Worm (Caenorhabditis elegans) whole organism, early embryonic: Measurements from ENCODE around the gene ins-8.

Source experiments
- ama-1 ChIP-seq: fragments of 150-350 bp; optimal IDR thresholded peaks from 2 replicates; lab custom pipeline; 2014
- ceh-36 ChIP-seq: sonication (generic microtip); optimal IDR thresholded peaks from 2 replicates; lab custom pipeline; 2016; ENCODE audit warnings: missing genetic modification characterization, inconsistent platforms, missing compliant biosample characterization
- flt-1 ChIP-seq: fragments of 200-800 bp; sonication (Bioruptor generic); IDR thresholded peaks from 2 replicates; pipeline ENCODE4 v1.3.6; 2022; ENCODE audit warnings: missing genetic modification characterization, missing compliant biosample characterization
- tra-4 ChIP-seq: sonication (generic microtip); optimal IDR thresholded peaks from 2 replicates; lab custom pipeline; 2017; ENCODE audit warnings: missing genetic modification characterization, missing compliant biosample characterization

- TF ChIP-seq flt-1 (GFP tag; lab: Robert Waterston, UW) (no peak), ceh-36 (tag; lab: Kevin White, UChicago) (no peak), ama-1 (no peak), tra-4 (tag; lab: Kevin White, UChicago) (no peak)
Observed at ce11 chrIV:9697869-9698268, 17.1 kb upstream of the ins-8 start.
